Fruit fly (Drosophila melanogaster): Measurements from ENCODE around the gene Droj2.
A peak's percentile ranks its signal among the peaks of the same experiment; 100 is the strongest.

The Droj2 gene

DNA sequence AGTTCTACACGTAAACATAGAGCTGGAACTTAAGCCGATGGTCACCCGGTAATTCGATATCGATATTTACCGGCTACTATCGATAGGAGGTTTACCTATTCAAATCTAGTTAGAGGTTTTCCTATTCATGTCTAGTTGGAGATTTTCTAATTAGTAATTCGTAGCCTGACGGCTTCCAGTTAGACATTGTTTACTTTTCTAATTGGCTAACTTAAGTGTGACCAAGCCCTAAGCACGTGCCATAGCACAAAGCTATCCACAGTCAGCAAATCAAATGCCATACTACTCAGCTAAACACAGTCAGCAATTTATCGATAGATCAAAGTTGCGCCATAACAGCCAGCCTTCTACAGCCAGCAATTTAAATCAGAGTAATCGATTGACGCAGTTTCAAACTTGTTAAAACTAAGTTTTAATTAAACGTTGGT is 21.1 kb downstream of the Droj2 start, which contains the start of gene Dpm3 (continued):
- TF ChIP-seq CG7372 (GFP tag; IDR thresholded peaks at IDR 0.05) (no peak; the same call in 1 of the 2 replicates), sqz (GFP tag; optimal IDR thresholded peaks at IDR 0.05) (no peak), pros (GFP tag; optimal IDR thresholded peaks at IDR 0.05) (no peak), ttk (GFP tag; IDR thresholded peaks at IDR 0.05) (no peak), kni (GFP tag; optimal IDR thresholded peaks at IDR 0.05) (no peak), CG8924 (tag; optimal IDR thresholded peaks at IDR 0.05) (peak; percentile 39), ham (GFP tag; IDR thresholded peaks at IDR 0.05) (no peak), trh (GFP tag; optimal IDR thresholded peaks at IDR 0.05) (no peak), Hr78 (GFP tag; optimal IDR thresholded peaks at IDR 0.05) (no peak), wdn (GFP tag; IDR thresholded peaks at IDR 0.05) (no peak), CG32532 (GFP tag; IDR thresholded peaks at IDR 0.05) (peak; percentile 35; the same call in 1 of the 2 replicates), CG11695 (GFP tag; IDR thresholded peaks at IDR 0.05) (no peak), tna (GFP tag; IDR thresholded peaks at IDR 0.05; ENCODE audit: partially characterized antibody) (peak; percentile 82), dpn (GFP tag; optimal IDR thresholded peaks at IDR 0.05) (peak; percentile 56 to 65), CG18262 (tag; optimal IDR thresholded peaks at IDR 0.05) (peak; percentile 9), CG7963 (GFP tag; IDR thresholded peaks at IDR 0.05; ENCODE audit: partially characterized antibody) (peak; percentile 73; the same call in 2 of the 3 replicates), jumu (GFP tag; optimal IDR thresholded peaks at IDR 0.05) (peak; percentile 6), ac (GFP tag; optimal IDR thresholded peaks at IDR 0.05) (no peak), CG3407 (GFP tag; optimal IDR thresholded peaks at IDR 0.05) (no peak), schlank (tag; optimal IDR thresholded peaks at IDR 0.05) (no peak), Sin3A (optimal IDR thresholded peaks at IDR 0.05) (peak; percentile 88), sens-2 (GFP tag; IDR thresholded peaks at IDR 0.05) (no peak), eve (GFP tag; optimal IDR thresholded peaks at IDR 0.05) (no peak), Dref (GFP tag; IDR thresholded peaks at IDR 0.05) (peak; percentile 99), CG12236 (GFP tag; optimal IDR thresholded peaks at IDR 0.05) (peak; percentile 21), CoRest (tag; optimal IDR thresholded peaks at IDR 0.05) (peak; percentile 76), CG6765 (GFP tag; optimal IDR thresholded peaks at IDR 0.05) (no peak), Hmr (GFP tag; optimal IDR thresholded peaks at IDR 0.05) (peak; percentile 76), Hmx (GFP tag; optimal IDR thresholded peaks at IDR 0.05) (no peak), E2f1 (GFP tag; IDR thresholded peaks at IDR 0.05) (peak; percentile 32; the same call in 1 of the 2 replicates), CG1832 (GFP tag; optimal IDR thresholded peaks at IDR 0.05) (no peak), amos (GFP tag; IDR thresholded peaks at IDR 0.05; ENCODE audit: partially characterized antibody) (peak; percentile 85), en (GFP tag; optimal IDR thresholded peaks at IDR 0.05) (no peak), CG9437 (GFP tag; optimal IDR thresholded peaks at IDR 0.05) (peak; percentile 98), MESR4 (GFP tag; optimal IDR thresholded peaks at IDR 0.05) (peak; percentile 27), CG6791 (GFP tag; IDR thresholded peaks at IDR 0.05; ENCODE audit: partially characterized antibody) (peak; percentile 88), CG13296 (GFP tag; optimal IDR thresholded peaks at IDR 0.05) (no peak), HHEX (GFP tag; optimal IDR thresholded peaks at IDR 0.05) (no peak), Ada2b (GFP tag; IDR thresholded peaks at IDR 0.05) (no peak), CG10209 (GFP tag; optimal IDR thresholded peaks at IDR 0.05) (no peak), Abd-B (GFP tag; optimal IDR thresholded peaks at IDR 0.05) (peak; percentile 85), CG12104 (GFP tag; optimal IDR thresholded peaks at IDR 0.05) (no peak), CG34224 (GFP tag; IDR thresholded peaks at IDR 0.05; ENCODE audit: partially characterized antibody) (peak; percentile 87), Asciz (GFP tag; optimal IDR thresholded peaks at IDR 0.05) (no peak), Doc2 (GFP tag; IDR thresholded peaks at IDR 0.05) (no peak), Sox100B (GFP tag; optimal IDR thresholded peaks at IDR 0.05) (no peak), hbn (GFP tag; IDR thresholded peaks at IDR 0.05; ENCODE audit: partially characterized antibody) (peak; percentile 94), CG1603 (tag; optimal IDR thresholded peaks at IDR 0.05) (peak; percentile 86), CG2712 (tag; optimal IDR thresholded peaks at IDR 0.05) (peak; percentile 65), wek (GFP tag; optimal IDR thresholded peaks at IDR 0.05) (no peak)
